Worm (Caenorhabditis elegans): Measurements from ENCODE around the gene ndnf-1.

The ndnf-1 gene

DNA sequence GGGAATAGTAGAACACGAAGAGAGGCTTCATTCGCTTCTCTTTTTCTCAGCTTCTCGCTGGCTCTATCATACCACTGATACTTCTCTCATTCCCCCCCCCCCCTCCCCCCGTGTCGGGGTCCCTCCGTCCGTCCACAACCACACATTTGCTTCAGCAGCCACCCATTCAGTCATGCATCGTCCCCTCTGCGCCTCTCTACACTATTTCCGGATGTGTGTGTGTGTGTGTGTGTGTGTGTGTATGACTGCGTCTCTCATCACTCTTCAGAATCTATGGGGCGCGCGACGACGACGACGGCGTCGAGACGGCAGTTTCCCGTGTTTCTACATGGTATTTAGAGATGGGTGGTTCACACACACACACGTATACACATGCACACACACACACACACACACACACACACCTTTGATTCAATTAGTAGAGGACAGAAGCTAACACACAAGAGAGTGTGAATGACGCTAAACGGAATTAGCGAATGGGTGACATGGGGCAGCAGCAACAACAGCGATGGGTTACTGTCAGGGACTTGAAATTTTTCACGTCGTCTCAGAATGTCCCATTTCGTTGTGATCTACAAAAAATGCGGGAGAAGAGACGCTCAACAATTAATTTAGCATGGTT is 35.4 kb downstream of the ndnf-1 start:
- TF ChIP-seq lin-11 (tag; optimal IDR thresholded peaks at IDR 0.05) (peak; percentile 7), ets-4 (tag; optimal IDR thresholded peaks at IDR 0.05) (no peak), ama-1 (optimal IDR thresholded peaks at IDR 0.05) (no peak), hlh-30 (tag; optimal IDR thresholded peaks at IDR 0.05; ENCODE audit: insufficient read depth) (peak; percentile 42), hlh-6 (tag; optimal IDR thresholded peaks at IDR 0.05) (no peak), ceh-24 (tag; optimal IDR thresholded peaks at IDR 0.05) (no peak), ztf-16 (tag; optimal IDR thresholded peaks at IDR 0.05) (peak; percentile 48), pag-3 (tag; optimal IDR thresholded peaks at IDR 0.05; ENCODE audit: borderline replicate concordance) (no peak), unc-55 (GFP tag; optimal IDR thresholded peaks at IDR 0.05) (no peak), zip-5 (tag; optimal IDR thresholded peaks at IDR 0.05) (no peak), madf-2 (tag; optimal IDR thresholded peaks at IDR 0.05) (no peak), pha-4 (tag; optimal IDR thresholded peaks at IDR 0.05) (no peak), ahr-1 (tag; optimal IDR thresholded peaks at IDR 0.05) (no peak), dmd-4 (tag; optimal IDR thresholded peaks at IDR 0.05; ENCODE audit: borderline replicate concordance) (no peak), ceh-22 (tag; optimal IDR thresholded peaks at IDR 0.05) (no peak), ttx-3 (tag; optimal IDR thresholded peaks at IDR 0.05) (no peak), nfya-1 (tag; optimal IDR thresholded peaks at IDR 0.05) (peak; percentile 62), rnt-1 (tag; optimal IDR thresholded peaks at IDR 0.05) (no peak), ceh-6 (GFP tag; optimal IDR thresholded peaks at IDR 0.05) (no peak), odd-2 (tag; optimal IDR thresholded peaks at IDR 0.05) (no peak), sox-2 (GFP tag; IDR thresholded peaks at IDR 0.05) (no peak), fkh-6 (tag; optimal IDR thresholded peaks at IDR 0.05) (no peak), mec-3 (tag; optimal IDR thresholded peaks at IDR 0.05; ENCODE audit: borderline replicate concordance) (no peak), pat-9 (tag; optimal IDR thresholded peaks at IDR 0.05) (peak; percentile 14), T23F11.4 (GFP tag; optimal IDR thresholded peaks at IDR 0.05) (no peak), pqm-1 (tag; optimal IDR thresholded peaks at IDR 0.05) (no peak), ceh-14 (tag; optimal IDR thresholded peaks at IDR 0.05) (no peak), fkh-10 (GFP tag; optimal IDR thresholded peaks at IDR 0.05) (no peak), fax-1 (tag; optimal IDR thresholded peaks at IDR 0.05) (no peak), syd-9 (tag; optimal IDR thresholded peaks at IDR 0.05) (no peak), F13H6.1 (tag; optimal IDR thresholded peaks at IDR 0.05) (no peak), C08G9.2 (tag; optimal IDR thresholded peaks at IDR 0.05) (no peak), elt-2 (tag; optimal IDR thresholded peaks at IDR 0.05) (peak; percentile 42), hlh-8 (tag; optimal IDR thresholded peaks at IDR 0.05) (no peak), K09A11.1 (tag; optimal IDR thresholded peaks at IDR 0.05; ENCODE audit: insufficient read depth) (no peak), che-1 (tag; optimal IDR thresholded peaks at IDR 0.05) (no peak), ceh-48 (tag; optimal IDR thresholded peaks at IDR 0.05) (peak; percentile 7), dve-1 (tag; optimal IDR thresholded peaks at IDR 0.05) (no peak), ceh-30 (tag; optimal IDR thresholded peaks at IDR 0.05) (no peak), ceh-34 (tag; optimal IDR thresholded peaks at IDR 0.05) (no peak), hlh-13 (GFP tag; optimal IDR thresholded peaks at IDR 0.05) (no peak), ref-2 (tag; optimal IDR thresholded peaks at IDR 0.05) (no peak), lim-6 (tag; optimal IDR thresholded peaks at IDR 0.05) (no peak), nhr-232 (tag; optimal IDR thresholded peaks at IDR 0.05) (no peak), pha-2 (tag; optimal IDR thresholded peaks at IDR 0.05) (no peak), unc-42 (tag; optimal IDR thresholded peaks at IDR 0.05) (peak; percentile 75), ceh-2 (tag; optimal IDR thresholded peaks at IDR 0.05) (no peak), C38D4.7 (GFP tag; optimal IDR thresholded peaks at IDR 0.05) (no peak), ceh-18 (tag; optimal IDR thresholded peaks at IDR 0.05) (no peak), eyg-1 (tag; optimal IDR thresholded peaks at IDR 0.05) (no peak), unc-3 (GFP tag; conservative IDR thresholded peaks at IDR 0.05) (no peak), unc-3 (tag; optimal IDR thresholded peaks at IDR 0.05) (no peak), ceh-31 (tag; optimal IDR thresholded peaks at IDR 0.05) (peak; percentile 47)
